Worm (Caenorhabditis elegans) whole organism, L1 larva: ENCODE measurements around the gene ttr-21.

Experiments used
- C04F5.9 ChIP-seq: sonication (generic microtip); optimal IDR thresholded peaks from 2 replicates; lab custom pipeline; 2016; ENCODE audit warnings: missing genetic modification characterization, missing compliant biosample characterization
- aly-2 ChIP-seq: fragments of 150-350 bp; optimal IDR thresholded peaks from 2 replicates; lab custom pipeline; 2014; ENCODE audit warnings: missing biosample characterization, missing genetic modification characterization
- ceh-82 ChIP-seq, 3 experiments: fragments of 150-350 bp in 1 of 3; sonication (generic microtip) in 2 of 3; optimal IDR thresholded peaks; 2 replicates each; lab custom pipeline; 2014 to 2017; ENCODE audit warnings: missing biosample characterization in 3 of 3, missing genetic modification characterization in 3 of 3
- ceh-90 ChIP-seq: sonication (generic microtip); optimal IDR thresholded peaks from 2 replicates; lab custom pipeline; 2016; ENCODE audit warnings: missing genetic modification characterization, missing compliant biosample characterization
- dpl-1 ChIP-seq, 3 experiments: fragments of 150-350 bp in 2 of 3; sonication (generic microtip) in 1 of 3; optimal IDR thresholded peaks; 2 replicates each; lab custom pipeline; 2014 to 2017; ENCODE audit warnings: missing biosample characterization in 3 of 3, missing genetic modification characterization in 3 of 3, missing genetic modification reagents in 3 of 3
- efl-1 ChIP-seq, 4 experiments: fragments of 150-350 bp; optimal IDR thresholded peaks in 3 of 4; peaks in 1 of 4; 1 replicate in 1 of 4; 2 replicates in 3 of 4; lab custom pipeline; 2014; ENCODE audit warnings: missing biosample characterization in 2 of 4, missing genetic modification characterization in 2 of 4, missing genetic modification reagents in 2 of 4
- egl-13 ChIP-seq: sonication (generic microtip); optimal IDR thresholded peaks from 2 replicates; lab custom pipeline; 2016; ENCODE audit warnings: missing genotype, missing genetic modification reagents, missing genetic modification characterization, missing compliant biosample characterization
- elt-2 ChIP-seq: sonication (generic microtip); optimal IDR thresholded peaks from 2 replicates; lab custom pipeline; 2016; ENCODE audit warnings: missing genetic modification characterization, mild to moderate bottlenecking, inconsistent platforms, missing compliant biosample characterization, missing genetic modification reagents
- ets-5 ChIP-seq: fragments of 200-800 bp; sonication (Bioruptor generic); IDR thresholded peaks from 2 replicates; pipeline ENCODE4 v1.3.6; 2022; ENCODE audit warnings: missing genetic modification characterization, missing compliant biosample characterization
- fkh-10 ChIP-seq: sonication (generic microtip); optimal IDR thresholded peaks from 2 replicates; lab custom pipeline; 2017; ENCODE audit warnings: missing biosample characterization, missing genetic modification reagents, missing genetic modification characterization
- fos-1 ChIP-seq: fragments of 150-350 bp; optimal IDR thresholded peaks from 2 replicates; lab custom pipeline; 2014; ENCODE audit warnings: missing biosample characterization, missing genetic modification characterization
- grh-1 ChIP-seq: fragments of 200-800 bp; sonication (Bioruptor generic); IDR thresholded peaks from 2 replicates; pipeline ENCODE4 v1.3.6; 2022; ENCODE audit warnings: missing genetic modification reagents, missing genetic modification characterization, missing compliant biosample characterization
- hlh-17 ChIP-seq: fragments of 200-800 bp; sonication (Bioruptor generic); optimal IDR thresholded peaks from 2 replicates; lab custom pipeline; 2018; ENCODE audit warnings: missing genetic modification characterization, mild to moderate bottlenecking, missing compliant biosample characterization, moderate library complexity, borderline replicate concordance
- hlh-4 ChIP-seq: sonication (generic microtip); optimal IDR thresholded peaks from 2 replicates; lab custom pipeline; 2016; ENCODE audit warnings: mild to moderate bottlenecking, missing genetic modification characterization, missing compliant biosample characterization
- hpl-2 ChIP-seq: fragments of 150-350 bp; optimal IDR thresholded peaks from 2 replicates; lab custom pipeline; 2014; ENCODE audit warnings: missing biosample characterization, missing genetic modification reagents, missing genetic modification characterization
- isw-1 ChIP-seq: fragments of 200-800 bp; sonication (Bioruptor generic); IDR thresholded peaks from 2 replicates; pipeline ENCODE4 v1.3.6; 2022; ENCODE audit warnings: missing genetic modification characterization, missing compliant biosample characterization
- lin-15B ChIP-seq: fragments of 150-350 bp; sonication (generic microtip); optimal IDR thresholded peaks from 3 replicates; lab custom pipeline; 2014; ENCODE audit warnings: missing biosample characterization, missing genetic modification characterization
- lin-39 ChIP-seq: fragments of 150-350 bp; optimal IDR thresholded peaks from 2 replicates; lab custom pipeline; 2014; ENCODE audit warnings: missing biosample characterization, missing genetic modification reagents, missing genetic modification characterization
- lir-3 ChIP-seq: sonication (generic microtip); optimal IDR thresholded peaks from 2 replicates; lab custom pipeline; 2016; ENCODE audit warnings: mild to moderate bottlenecking, missing genetic modification characterization, moderate library complexity, missing compliant biosample characterization; ENCODE audit not compliant: poor library complexity
- mep-1 ChIP-seq: fragments of 150-350 bp; optimal IDR thresholded peaks from 2 replicates; lab custom pipeline; 2014; ENCODE audit warnings: missing biosample characterization, missing genetic modification characterization
- nhr-11 ChIP-seq: fragments of 150-350 bp; optimal IDR thresholded peaks from 2 replicates; lab custom pipeline; 2014; ENCODE audit warnings: missing biosample characterization, missing genetic modification characterization
- nhr-28 ChIP-seq: fragments of 150-350 bp; optimal IDR thresholded peaks from 2 replicates; lab custom pipeline; 2014; ENCODE audit warnings: missing biosample characterization, missing genetic modification characterization
- nhr-47 ChIP-seq: sonication (generic microtip); optimal IDR thresholded peaks from 2 replicates; lab custom pipeline; 2016; ENCODE audit warnings: mild to moderate bottlenecking, missing genetic modification characterization, moderate library complexity, missing compliant biosample characterization
- nhr-71 ChIP-seq: sonication (generic microtip); optimal IDR thresholded peaks from 2 replicates; lab custom pipeline; 2016; ENCODE audit warnings: mild to moderate bottlenecking, missing genetic modification characterization, moderate library complexity, missing compliant biosample characterization
- nhr-76 ChIP-seq: sonication (generic microtip); optimal IDR thresholded peaks from 2 replicates; lab custom pipeline; 2017; ENCODE audit warnings: missing biosample characterization, missing genetic modification characterization
- nhr-77 ChIP-seq: fragments of 150-350 bp; optimal IDR thresholded peaks from 2 replicates; lab custom pipeline; 2014; ENCODE audit warnings: missing biosample characterization, missing genetic modification characterization
- nhr-84 ChIP-seq: sonication (generic microtip); optimal IDR thresholded peaks from 2 replicates; lab custom pipeline; 2017; ENCODE audit warnings: missing biosample characterization, missing genetic modification characterization
- pag-3 ChIP-seq: sonication (generic microtip); optimal IDR thresholded peaks from 2 replicates; lab custom pipeline; 2017; ENCODE audit warnings: missing genetic modification characterization, mild to moderate bottlenecking, missing compliant biosample characterization, antibody characterized with exemption, borderline replicate concordance; ENCODE audit not compliant: insufficient read depth
- pax-3 ChIP-seq: fragments of 200-800 bp; sonication (Bioruptor generic); optimal IDR thresholded peaks from 2 replicates; lab custom pipeline; 2018; ENCODE audit warnings: mild to moderate bottlenecking, missing genetic modification characterization, moderate library complexity, missing compliant biosample characterization
- pqm-1 ChIP-seq: sonication (generic microtip); optimal IDR thresholded peaks from 3 replicates; lab custom pipeline; 2017; ENCODE audit warnings: missing biosample characterization, missing genetic modification characterization
- sox-4 ChIP-seq: sonication (generic microtip); optimal IDR thresholded peaks from 2 replicates; lab custom pipeline; 2016; ENCODE audit warnings: missing genetic modification characterization, missing compliant biosample characterization
- sup-37 ChIP-seq: fragments of 200-800 bp; sonication (Bioruptor generic); optimal IDR thresholded peaks from 2 replicates; lab custom pipeline; 2018; ENCODE audit warnings: mild to moderate bottlenecking, missing genetic modification characterization, missing compliant biosample characterization
- swsn-7 ChIP-seq: sonication (generic microtip); optimal IDR thresholded peaks from 2 replicates; lab custom pipeline; 2016; ENCODE audit warnings: missing genetic modification characterization, missing compliant biosample characterization
- unc-98 ChIP-seq: fragments of 200-800 bp; sonication (Bioruptor generic); IDR thresholded peaks from 2 replicates; pipeline ENCODE4 v1.3.6; 2022; ENCODE audit warnings: missing genetic modification characterization, missing compliant biosample characterization
- zag-1 ChIP-seq: fragments of 150-350 bp; optimal IDR thresholded peaks from 2 replicates; lab custom pipeline; 2014; ENCODE audit warnings: missing biosample characterization, missing genetic modification characterization
- ztf-11 ChIP-seq, 2 experiments: sonication (generic microtip); optimal IDR thresholded peaks; 2 replicates each; lab custom pipeline; 2016 to 2017; ENCODE audit warnings: missing genetic modification characterization in 2 of 2, missing biosample characterization in 1 of 2, missing compliant biosample characterization in 1 of 2

The ttr-21 gene

ce11 chrV:13856376-13856775, 2.2 kb upstream of the ttr-21 start, which contains the start of gene srx-134:
Gene srx-134 (minus strand): TSS chrV:13856476.
- TF ChIP-seq sox-4 (tag; lab: Kevin White, UChicago) (no peak), fos-1 (no peak), hpl-2 (GFP tag; lab: Kevin White, UChicago) (no peak), grh-1 (GFP tag; lab: Robert Waterston, UW) (no peak), ztf-11 (tag; optimal IDR thresholded peaks at IDR 0.05; lab: Kevin White, UChicago) (no peak), nhr-76 (no peak)
- TF ChIP-seq, all 84 proteins: peak for 0

DNA sequence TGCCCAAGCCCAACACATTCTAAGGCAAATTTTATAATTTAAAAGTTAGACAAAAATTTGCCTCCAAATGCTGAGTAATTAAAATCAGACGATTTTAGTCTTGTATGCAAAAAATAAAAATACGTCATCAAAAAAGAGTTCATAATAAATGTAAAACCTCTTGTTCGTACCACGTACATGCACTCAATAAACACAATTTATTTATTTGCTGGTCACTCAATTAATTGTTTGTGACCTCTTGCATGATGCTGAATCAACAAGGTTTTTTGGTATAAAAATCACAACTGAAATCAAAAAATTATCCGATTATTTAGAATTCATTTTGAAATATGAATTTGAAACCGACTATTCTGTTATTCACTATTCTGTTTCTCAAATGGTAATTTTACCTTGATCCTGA, 4.0 kb downstream of the ttr-21 start, which contains the start of gene hpx-2:
hpx-2 (plus strand) TSS at position 301 of the 400 bp plus-strand sequence.
- TF ChIP-seq fkh-10 (no peak), nhr-77 (no peak), hlh-17 (GFP tag; lab: Kevin White, UChicago) (no peak), mep-1 (no peak), hlh-4 (tag; lab: Kevin White, UChicago) (no peak), nhr-71 (no peak), zag-1 (tag; lab: Kevin White, UChicago) (no peak), nhr-47 (no peak)

- TF ChIP-seq ceh-90 (no peak), C04F5.9 (tag; lab: Kevin White, UChicago) (no peak), nhr-84 (tag; lab: Kevin White, UChicago) (no peak), dpl-1 (GFP tag; optimal IDR thresholded peaks at IDR 0.05; lab: Kevin White, UChicago) (no peak), egl-13 (tag; lab: Kevin White, UChicago) (no peak), swsn-7 (tag; lab: Kevin White, UChicago) (no peak), ceh-82 (tag; optimal IDR thresholded peaks at IDR 0.05; lab: Kevin White, UChicago) (no peak)
Measured at ce11 chrV:13848379-13848778, 5.8 kb downstream of the ttr-21 start, which contains the start of gene srx-133. Gene srx-133 (plus strand): TSS chrV:13848679.

ce11 chrV:13845136-13845535, 9.1 kb downstream of the ttr-21 start, which contains the start of gene srx-131:
Gene srx-131 (plus strand): TSS chrV:13845436.
- TF ChIP-seq lin-15B (tag; lab: Kevin White, UChicago): no peak
- no peak for TF ChIP-seq pag-3
- TF ChIP-seq isw-1: no peak
- no peak for TF ChIP-seq pax-3
- TF ChIP-seq sup-37 (GFP tag; lab: Kevin White, UChicago): no peak
- no peak for TF ChIP-seq ztf-11 (tag; optimal IDR thresholded peaks at IDR 0.05; lab: Kevin White, UChicago)
- no peak for TF ChIP-seq ets-5 (GFP tag; lab: Robert Waterston, UW)
- TF ChIP-seq unc-98 (GFP tag; lab: Robert Waterston, UW): no peak
- TF ChIP-seq nhr-11 (tag; lab: Kevin White, UChicago): no peak
- no peak for TF ChIP-seq nhr-28 (tag; lab: Kevin White, UChicago)
- no peak for TF ChIP-seq aly-2
- no peak for TF ChIP-seq pqm-1
- no peak for TF ChIP-seq swsn-7 (tag; lab: Kevin White, UChicago)
- no peak for TF ChIP-seq lir-3 (tag; lab: Kevin White, UChicago)
- no peak for TF ChIP-seq efl-1 (optimal IDR thresholded peaks at IDR 0.05; lab: Kevin White, UChicago)
- TF ChIP-seq efl-1 (GFP tag; optimal IDR thresholded peaks at IDR 0.05 in 1 of 2; lab: Kevin White, UChicago): no peak
- TF ChIP-seq hlh-4 (tag; lab: Kevin White, UChicago): no peak
- TF ChIP-seq mep-1: no peak
- TF ChIP-seq lin-39 (tag; lab: Kevin White, UChicago): no peak
- no peak for TF ChIP-seq elt-2
